Worm (Caenorhabditis elegans): ENCODE measurements around the gene gpdh-2.

- TF ChIP-seq elt-3 (tag; optimal IDR thresholded peaks at IDR 0.05) (peak in 1 of 6 experiments; percentile 29), ztf-11 (tag; optimal IDR thresholded peaks at IDR 0.05) (no peak), pqm-1 (tag; optimal IDR thresholded peaks at IDR 0.05) (no peak), tlp-1 (tag; optimal IDR thresholded peaks at IDR 0.05) (no peak), Y116A8C.19 (tag; optimal IDR thresholded peaks at IDR 0.05; ENCODE audit: borderline replicate concordance) (no peak), irx-1 (tag; optimal IDR thresholded peaks at IDR 0.05) (no peak), nhr-19 (GFP tag; conservative IDR thresholded peaks at IDR 0.05) (peak; percentile 23; the same call in 1 of the 2 replicates), alr-1 (tag; optimal IDR thresholded peaks at IDR 0.05; ENCODE audit: borderline replicate concordance) (no peak), dpl-1 (GFP tag; optimal IDR thresholded peaks at IDR 0.05) (peak; percentile 26 to 76 (median 44))
Observed at ce11 chrIII:9827163-9827951, 31.6 kb downstream of the gpdh-2 start, which contains the start of the genes ZK632.10 and ZK632.11.
